Fruit fly (Drosophila melanogaster): Measurements from ENCODE around the gene CG11983.

The CG11983 gene

dm6 chr3R:9053850-9054441, 45.8 kb downstream of the CG11983 start (continued):
- TF ChIP-seq Dek (tag; optimal IDR thresholded peaks at IDR 0.05) (peak; percentile 3), CG7963 (GFP tag; IDR thresholded peaks at IDR 0.05; ENCODE audit: partially characterized antibody) (no peak), jing (GFP tag; optimal IDR thresholded peaks at IDR 0.05) (peak; percentile 24), pho (GFP tag; optimal IDR thresholded peaks at IDR 0.05) (peak; percentile 34), gsb-n (tag; optimal IDR thresholded peaks at IDR 0.05) (no peak), Med (GFP tag) (peak; percentile 78), D (optimal IDR thresholded peaks at IDR 0.05) (peak; percentile 36), D (GFP tag; optimal IDR thresholded peaks at IDR 0.05) (peak; percentile 10), Xbp1 (GFP tag; optimal IDR thresholded peaks at IDR 0.05) (peak; percentile 28), CG13424 (tag; optimal IDR thresholded peaks at IDR 0.05) (peak; percentile 70), CG12155 (GFP tag; optimal IDR thresholded peaks at IDR 0.05) (peak; percentile 18), D19B (GFP tag; optimal IDR thresholded peaks at IDR 0.05) (peak; percentile 42), CG11247 (GFP tag; IDR thresholded peaks at IDR 0.05) (no peak), cad (GFP tag; optimal IDR thresholded peaks at IDR 0.05) (no peak), Hmr (GFP tag; optimal IDR thresholded peaks at IDR 0.05) (peak; percentile 14), CG7786 (GFP tag; optimal IDR thresholded peaks at IDR 0.05) (peak; percentile 53), seq (GFP tag; IDR thresholded peaks at IDR 0.05) (no peak), CG13775 (GFP tag; optimal IDR thresholded peaks at IDR 0.05) (peak; percentile 53), odd (GFP tag; optimal IDR thresholded peaks at IDR 0.05) (no peak), CG30403 (GFP tag; optimal IDR thresholded peaks at IDR 0.05) (peak; percentile 58), Dip3 (GFP tag; optimal IDR thresholded peaks at IDR 0.05) (peak; percentile 63), mam (GFP tag; optimal IDR thresholded peaks at IDR 0.05) (peak; percentile 47), CG11504 (tag; optimal IDR thresholded peaks at IDR 0.05) (peak; percentile 73), Dref (GFP tag; IDR thresholded peaks at IDR 0.05) (no peak), CG31441 (GFP tag; IDR thresholded peaks at IDR 0.05) (no peak), CG10209 (GFP tag; optimal IDR thresholded peaks at IDR 0.05) (peak; percentile 52), CG16863 (GFP tag; optimal IDR thresholded peaks at IDR 0.05) (peak; percentile 8), Hr3 (GFP tag; optimal IDR thresholded peaks at IDR 0.05) (peak; percentile 45), Rx (GFP tag; IDR thresholded peaks at IDR 0.05) (no peak), CG9437 (GFP tag; optimal IDR thresholded peaks at IDR 0.05) (peak; percentile 58), grau (tag; optimal IDR thresholded peaks at IDR 0.05) (peak; percentile 96), CG8281 (tag; optimal IDR thresholded peaks at IDR 0.05) (peak; percentile 18), eve (GFP tag; optimal IDR thresholded peaks at IDR 0.05) (peak in 1 of 2 experiments; percentile 4), tin (GFP tag; optimal IDR thresholded peaks at IDR 0.05) (peak; percentile 2), pnt (GFP tag; optimal IDR thresholded peaks at IDR 0.05) (peak; percentile 1), Vsx1 (GFP tag; optimal IDR thresholded peaks at IDR 0.05) (no peak), BtbVII (GFP tag; optimal IDR thresholded peaks at IDR 0.05) (peak; percentile 57), Antp (GFP tag; optimal IDR thresholded peaks at IDR 0.05) (peak; percentile 46), tio (GFP tag; optimal IDR thresholded peaks at IDR 0.05) (peak; percentile 40), CG15011 (GFP tag; optimal IDR thresholded peaks at IDR 0.05) (no peak), aop (GFP tag; IDR thresholded peaks at IDR 0.05) (no peak), CG3838 (GFP tag; optimal IDR thresholded peaks at IDR 0.05) (no peak), CrebB (tag; optimal IDR thresholded peaks at IDR 0.05) (no peak), maf-S (GFP tag; optimal IDR thresholded peaks at IDR 0.05) (peak; percentile 48), onecut (GFP tag; IDR thresholded peaks at IDR 0.05) (0 out of 2 replicates have a peak, but pooled peaks have one; percentile 2), CG12391 (tag; optimal IDR thresholded peaks at IDR 0.05) (peak; percentile 31), Deaf1 (tag; optimal IDR thresholded peaks at IDR 0.05) (no peak), CG12299 (tag; optimal IDR thresholded peaks at IDR 0.05) (no peak), CG2199 (GFP tag; IDR thresholded peaks at IDR 0.05) (no peak), CG8290 (GFP tag; optimal IDR thresholded peaks at IDR 0.05) (no peak), CG8290 (tag; optimal IDR thresholded peaks at IDR 0.05) (peak in 1 of 2 experiments; percentile 21), Spps (tag; optimal IDR thresholded peaks at IDR 0.05) (no peak)

Measured in whole organism, embryonic.